Fruit fly (Drosophila melanogaster) whole organism, embryonic: ENCODE data around the gene Acp1.

Experiments used
- BtbVII ChIP-seq: fragments of 200-800 bp; sonication (Bioruptor generic); optimal IDR thresholded peaks from 3 replicates; lab custom pipeline; 2017; ENCODE audit warnings: missing biosample characterization, mild to moderate bottlenecking, missing genetic modification characterization
- CG10366 ChIP-seq: fragments of 200-800 bp; sonication (Bioruptor generic); IDR thresholded peaks from 2 replicates; pipeline ENCODE4 v1.3.6; 2022; ENCODE audit warnings: missing biosample characterization, missing genetic modification characterization
- CG10979 ChIP-seq: fragments of 200-800 bp; sonication (Bioruptor generic); optimal IDR thresholded peaks from 2 replicates; lab custom pipeline; 2018; ENCODE audit warnings: missing biosample characterization, mild to moderate bottlenecking, missing genetic modification characterization, moderate library complexity
- CG11456 ChIP-seq: fragments of 200-800 bp; sonication (Bioruptor generic); IDR thresholded peaks from 3 replicates; pipeline ENCODE4 v1.3.6; 2022; ENCODE audit warnings: missing biosample characterization, missing genetic modification characterization
- CG12219 ChIP-seq: fragments of 200-800 bp; sonication (Bioruptor generic); optimal IDR thresholded peaks from 3 replicates; lab custom pipeline; 2018; ENCODE audit warnings: missing biosample characterization, mild to moderate bottlenecking, missing genetic modification characterization
- CG13775 ChIP-seq: fragments of 200-800 bp; sonication (Bioruptor generic); optimal IDR thresholded peaks from 3 replicates; lab custom pipeline; 2017; ENCODE audit warnings: missing biosample characterization, mild to moderate bottlenecking, missing genetic modification characterization
- CG14014 ChIP-seq: fragments of 200-800 bp; sonication (Bioruptor generic); IDR thresholded peaks from 2 replicates; pipeline ENCODE4 v1.3.6; 2022; ENCODE audit warnings: missing biosample characterization, missing genetic modification characterization
- CG14441 ChIP-seq: fragments of 200-800 bp; sonication (Bioruptor generic); IDR thresholded peaks from 2 replicates; pipeline ENCODE4 v1.3.6; 2022; ENCODE audit warnings: missing biosample characterization, missing genetic modification characterization
- CG15011 ChIP-seq: fragments of 200-800 bp; sonication (Bioruptor generic); optimal IDR thresholded peaks from 3 replicates; lab custom pipeline; 2018; ENCODE audit warnings: missing biosample characterization, mild to moderate bottlenecking, missing genetic modification characterization
- CG15269 ChIP-seq: fragments of 200-800 bp; sonication (Bioruptor generic); optimal IDR thresholded peaks from 2 replicates; lab custom pipeline; 2018; ENCODE audit warnings: missing biosample characterization, mild to moderate bottlenecking, missing genetic modification characterization, moderate library complexity
- CG1792 ChIP-seq: fragments of 200-800 bp; sonication (Bioruptor generic); optimal IDR thresholded peaks from 2 replicates; lab custom pipeline; 2016; ENCODE audit warnings: missing biosample characterization, missing genetic modification characterization
- CG2116 ChIP-seq: fragments of 200-800 bp; sonication (Bioruptor generic); optimal IDR thresholded peaks from 3 replicates; lab custom pipeline; 2018; ENCODE audit warnings: missing biosample characterization, mild to moderate bottlenecking, missing genetic modification characterization
- CG2120 ChIP-seq: fragments of 200-800 bp; sonication (Bioruptor generic); optimal IDR thresholded peaks from 3 replicates; lab custom pipeline; 2016; ENCODE audit warnings: missing biosample characterization, missing genetic modification characterization
- CG2202 ChIP-seq: fragments of 200-800 bp; sonication (Bioruptor generic); optimal IDR thresholded peaks from 2 replicates; lab custom pipeline; 2018; ENCODE audit warnings: missing biosample characterization, mild to moderate bottlenecking, missing genetic modification characterization
- CG3726 ChIP-seq: fragments of 200-800 bp; sonication (Bioruptor generic); IDR thresholded peaks from 3 replicates; pipeline ENCODE4, ENCODE4 v1.3.6; 2022; ENCODE audit warnings: missing biosample characterization, missing genetic modification characterization
- CG3847 ChIP-seq: fragments of 200-800 bp; sonication (Bioruptor generic); IDR thresholded peaks from 2 replicates; pipeline ENCODE4 v1.3.6; 2022; ENCODE audit warnings: missing biosample characterization, missing genetic modification characterization
- CG43689 ChIP-seq: fragments of 200-800 bp; sonication (Bioruptor generic); IDR thresholded peaks from 2 replicates; pipeline ENCODE4 v1.3.6; 2022; ENCODE audit warnings: missing biosample characterization, missing genetic modification characterization
- CG6254 ChIP-seq: fragments of 200-800 bp; sonication (Bioruptor generic); optimal IDR thresholded peaks from 3 replicates; lab custom pipeline; 2017; ENCODE audit warnings: mild to moderate bottlenecking, missing biosample characterization, missing genetic modification reagents, missing genetic modification characterization
- CG6654 ChIP-seq: fragments of 200-800 bp; sonication (Bioruptor generic); optimal IDR thresholded peaks from 2 replicates; lab custom pipeline; 2017; ENCODE audit warnings: missing biosample characterization, mild to moderate bottlenecking, missing genetic modification characterization
- CG8359 ChIP-seq: fragments of 200-800 bp; sonication (Bioruptor generic); optimal IDR thresholded peaks from 2 replicates; lab custom pipeline; 2017; ENCODE audit warnings: missing biosample characterization, mild to moderate bottlenecking, missing genetic modification characterization, borderline replicate concordance
- E2f1 ChIP-seq: fragments of 200-800 bp; sonication (Bioruptor generic); IDR thresholded peaks from 2 replicates; pipeline ENCODE4 v1.3.6; 2022; ENCODE audit warnings: missing biosample characterization, missing genetic modification characterization
- Fer3 ChIP-seq: fragments of 200-800 bp; sonication (Bioruptor generic); optimal IDR thresholded peaks from 2 replicates; lab custom pipeline; 2018; ENCODE audit warnings: missing biosample characterization, mild to moderate bottlenecking, missing genetic modification characterization, moderate library complexity
- HLH3B ChIP-seq: fragments of 200-800 bp; sonication (Bioruptor generic); IDR thresholded peaks from 2 replicates; pipeline ENCODE4 v1.3.6; 2022; ENCODE audit warnings: missing biosample characterization, missing genetic modification characterization
- Hey ChIP-seq: fragments of 200-800 bp; sonication (Bioruptor generic); optimal IDR thresholded peaks from 3 replicates; lab custom pipeline; 2018; ENCODE audit warnings: missing biosample characterization, mild to moderate bottlenecking, missing genetic modification characterization
- HmgD ChIP-seq: fragments of 200-800 bp; sonication (Bioruptor generic); optimal IDR thresholded peaks from 3 replicates; lab custom pipeline; 2016; ENCODE audit warnings: missing biosample characterization, missing genetic modification characterization
- Hr78 ChIP-seq, 2 experiments: fragments of 200-800 bp in 1 of 2; fragments of >200 bp in 1 of 2; sonication (Bioruptor generic) in 1 of 2; optimal IDR thresholded peaks; 2 replicates each; lab custom pipeline; 2017 to 2019; ENCODE audit warnings: missing biosample characterization in 2 of 2, missing genetic modification characterization in 2 of 2, mild to moderate bottlenecking in 1 of 2, moderate library complexity in 1 of 2
- Lim3 ChIP-seq: fragments of 200-800 bp; sonication (Bioruptor generic); IDR thresholded peaks from 2 replicates; pipeline ENCODE4 v1.3.6; 2022; ENCODE audit warnings: missing biosample characterization, missing genetic modification characterization
- Mad ChIP-seq: fragments of 200-800 bp; sonication (Bioruptor generic); optimal IDR thresholded peaks from 2 replicates; lab custom pipeline; 2016; ENCODE audit warnings: missing biosample characterization, missing genetic modification characterization
- Xbp1 ChIP-seq: fragments of 200-800 bp; sonication (Bioruptor generic); optimal IDR thresholded peaks from 3 replicates; lab custom pipeline; 2016; ENCODE audit warnings: missing biosample characterization, mild to moderate bottlenecking, missing genetic modification characterization
- ato ChIP-seq: fragments of 200-800 bp; sonication (Bioruptor generic); IDR thresholded peaks from 2 replicates; pipeline ENCODE4 v1.3.6; 2022; ENCODE audit warnings: missing biosample characterization, missing genetic modification characterization; ENCODE audit not compliant: partially characterized antibody
- bowl ChIP-seq: fragments of 200-800 bp; sonication (Bioruptor generic); IDR thresholded peaks from 2 replicates; pipeline ENCODE4 v1.3.6; 2022; ENCODE audit warnings: missing biosample characterization, missing genetic modification characterization
- chif ChIP-seq, 2 experiments: fragments of 200-800 bp; sonication (Bioruptor generic); optimal IDR thresholded peaks; 3 replicates each; lab custom pipeline; 2016; ENCODE audit warnings: missing biosample characterization in 2 of 2, missing genetic modification characterization in 2 of 2
- dati ChIP-seq: fragments of 200-800 bp; sonication (Bioruptor generic); IDR thresholded peaks from 2 replicates; pipeline ENCODE4 v1.3.6; 2022; ENCODE audit warnings: missing biosample characterization, missing genetic modification characterization
- disco-r ChIP-seq: fragments of 200-800 bp; sonication (Bioruptor generic); optimal IDR thresholded peaks from 2 replicates; lab custom pipeline; 2016; ENCODE audit warnings: missing biosample characterization, missing genetic modification characterization
- eve ChIP-seq, 2 experiments: fragments of >200 bp; optimal IDR thresholded peaks; 2 replicates each; lab custom pipeline; 2017; ENCODE audit warnings: missing biosample characterization in 2 of 2, missing genetic modification characterization in 2 of 2
- exex ChIP-seq: fragments of 200-800 bp; sonication (Bioruptor generic); optimal IDR thresholded peaks from 4 replicates; lab custom pipeline; 2018; ENCODE audit warnings: missing biosample characterization, mild to moderate bottlenecking, missing genetic modification characterization, moderate library complexity
- ftz-f1 ChIP-seq: fragments of 200-800 bp; sonication (Bioruptor generic); optimal IDR thresholded peaks from 2 replicates; lab custom pipeline; 2016; ENCODE audit warnings: missing biosample characterization, missing genetic modification characterization
- h ChIP-seq: fragments of >200 bp; optimal IDR thresholded peaks from 2 replicates; lab custom pipeline; 2017
- hkb ChIP-seq, 2 experiments: fragments of 200-800 bp in 1 of 2; fragments of >200 bp in 1 of 2; sonication (Bioruptor generic) in 1 of 2; IDR thresholded peaks in 1 of 2; optimal IDR thresholded peaks in 1 of 2; 2 replicates each; pipeline versions ENCODE4 v1.3.6 to Lab custom; 2017 to 2022; ENCODE audit warnings: missing biosample characterization in 1 of 2, missing genetic modification characterization in 1 of 2
- hth ChIP-seq: fragments of >200 bp; optimal IDR thresholded peaks from 2 replicates; lab custom pipeline; 2017; ENCODE audit warnings: inconsistent platforms
- jing ChIP-seq: fragments of 200-800 bp; sonication (Bioruptor generic); optimal IDR thresholded peaks from 2 replicates; lab custom pipeline; 2018; ENCODE audit warnings: missing biosample characterization, mild to moderate bottlenecking, missing genetic modification characterization
- mld ChIP-seq: fragments of 200-800 bp; sonication (Bioruptor generic); IDR thresholded peaks from 3 replicates; pipeline ENCODE4 v1.3.6; 2022; ENCODE audit warnings: missing biosample characterization, missing genetic modification characterization; ENCODE audit not compliant: partially characterized antibody
- nerfin-1 ChIP-seq: fragments of 200-800 bp; sonication (Bioruptor generic); optimal IDR thresholded peaks from 3 replicates; lab custom pipeline; 2019; ENCODE audit warnings: missing biosample characterization, mild to moderate bottlenecking, missing genetic modification characterization, moderate library complexity
- pho ChIP-seq: fragments of 200-800 bp; sonication (Bioruptor generic); optimal IDR thresholded peaks from 2 replicates; lab custom pipeline; 2016; ENCODE audit warnings: missing biosample characterization, missing genetic modification characterization
- sna ChIP-seq: fragments of 200-800 bp; sonication (Bioruptor generic); IDR thresholded peaks from 2 replicates; pipeline ENCODE4 v1.3.6; 2022; ENCODE audit warnings: missing biosample characterization, missing genetic modification characterization; ENCODE audit not compliant: partially characterized antibody
- sqz ChIP-seq: fragments of 200-800 bp; sonication (Bioruptor generic); optimal IDR thresholded peaks from 3 replicates; lab custom pipeline; 2018; ENCODE audit warnings: missing biosample characterization, mild to moderate bottlenecking, missing genetic modification characterization
- tap ChIP-seq: fragments of 200-800 bp; optimal IDR thresholded peaks from 3 replicates; lab custom pipeline; 2019; ENCODE audit warnings: missing biosample characterization, mild to moderate bottlenecking, missing genetic modification characterization, moderate library complexity
- ttk ChIP-seq: fragments of 200-800 bp; sonication (Bioruptor generic); IDR thresholded peaks from 2 replicates; pipeline ENCODE4 v2.1.2; 2022; ENCODE audit warnings: missing biosample characterization, missing genetic modification characterization
- unc-4 ChIP-seq: fragments of 200-800 bp; sonication (Bioruptor generic); IDR thresholded peaks from 2 replicates; pipeline ENCODE4 v1.3.6; 2022; ENCODE audit warnings: missing biosample characterization, missing genetic modification characterization; ENCODE audit not compliant: partially characterized antibody
- vvl ChIP-seq: fragments of 200-800 bp; sonication (Bioruptor generic); IDR thresholded peaks from 2 replicates; pipeline ENCODE4 v1.3.6; 2022; ENCODE audit warnings: missing biosample characterization, missing genetic modification characterization
- zen2 ChIP-seq: fragments of 200-800 bp; sonication (Bioruptor generic); IDR thresholded peaks from 3 replicates; pipeline ENCODE4 v1.3.6; 2022; ENCODE audit warnings: missing biosample characterization, missing genetic modification characterization; ENCODE audit not compliant: partially characterized antibody

The Acp1 gene

DNA sequence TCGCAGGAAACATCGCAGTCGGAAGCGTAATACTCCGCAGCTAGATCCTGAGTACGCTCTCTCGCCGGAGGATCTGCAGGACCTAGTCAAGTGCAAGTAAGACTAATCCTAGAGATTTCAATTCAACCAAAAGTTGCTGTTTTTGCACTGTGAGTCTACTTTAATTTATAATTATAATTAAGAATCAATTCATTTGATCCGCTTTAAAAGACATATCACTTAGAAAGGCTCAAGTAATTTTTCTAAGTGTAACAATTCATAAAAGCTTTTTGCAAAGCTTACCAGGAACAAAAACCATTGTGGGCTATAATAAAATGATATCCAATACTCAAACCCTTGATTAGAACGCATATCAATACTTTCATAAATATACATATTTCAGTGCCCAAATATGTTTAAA is 15.5 kb upstream of the Acp1 start (continued):
- no peak for TF ChIP-seq Lim3 (GFP tag; lab: Robert Waterston, UW)
- no peak for TF ChIP-seq jing (GFP tag; lab: Kevin White, UChicago)
- TF ChIP-seq mld: no peak
- TF ChIP-seq Mad: no peak
- no peak for TF ChIP-seq CG10979
- TF ChIP-seq CG14441 (GFP tag; lab: Robert Waterston, UW): no peak
- TF ChIP-seq vvl (GFP tag; lab: Robert Waterston, UW): no peak
- TF ChIP-seq hth (lab: Kevin White, UChicago): no peak
- no peak for TF ChIP-seq Hr78 (GFP tag; optimal IDR thresholded peaks at IDR 0.05; lab: Kevin White, UChicago)
- TF ChIP-seq CG3726 (GFP tag; lab: Robert Waterston, UW): 0 out of 3 replicates have a peak, but pooled peaks have one; percentile 10
- no peak for TF ChIP-seq zen2 (GFP tag; lab: Robert Waterston, UW)
- no peak for TF ChIP-seq pho (GFP tag; lab: Kevin White, UChicago)
- TF ChIP-seq exex (tag; lab: Kevin White, UChicago): no peak
- TF ChIP-seq CG8359 (GFP tag; lab: Kevin White, UChicago): no peak
- TF ChIP-seq Xbp1 (GFP tag; lab: Kevin White, UChicago): peak; percentile 8
- peak; percentile 37; the same call in 1 of the 2 replicates for TF ChIP-seq CG14014 (GFP tag; lab: Robert Waterston, UW)
- TF ChIP-seq h: no peak
- TF ChIP-seq disco-r: no peak
- no peak for TF ChIP-seq unc-4 (GFP tag; lab: Robert Waterston, UW)
- TF ChIP-seq CG6654 (GFP tag; lab: Kevin White, UChicago): no peak
- TF ChIP-seq hkb (optimal IDR thresholded peaks at IDR 0.05; lab: Kevin White, UChicago): no peak
- no peak for TF ChIP-seq hkb (GFP tag; IDR thresholded peaks at IDR 0.05; lab: Robert Waterston, UW)
- no peak for TF ChIP-seq ttk (GFP tag; lab: Robert Waterston, UW)
- no peak for TF ChIP-seq CG13775 (GFP tag; lab: Kevin White, UChicago)
- TF ChIP-seq CG2120: peak; percentile 20
- no peak for TF ChIP-seq CG12219
- TF ChIP-seq Hey (tag; lab: Kevin White, UChicago): no peak
- peak; percentile 8 for TF ChIP-seq Fer3
- TF ChIP-seq HLH3B (GFP tag; lab: Robert Waterston, UW): no peak
- TF ChIP-seq eve (GFP tag; optimal IDR thresholded peaks at IDR 0.05; lab: Kevin White, UChicago): no peak
- TF ChIP-seq CG15269: peak; percentile 30
- no peak for TF ChIP-seq CG1792 (GFP tag; lab: Kevin White, UChicago)
- no peak for TF ChIP-seq ftz-f1 (GFP tag; lab: Kevin White, UChicago)
- no peak for TF ChIP-seq BtbVII (GFP tag; lab: Kevin White, UChicago)
- no peak for TF ChIP-seq HmgD
- no peak for TF ChIP-seq sna (GFP tag; lab: Robert Waterston, UW)
- TF ChIP-seq nerfin-1 (tag; lab: Kevin White, UChicago): no peak
- TF ChIP-seq ato (GFP tag; lab: Robert Waterston, UW): no peak
- peak; percentile 22; the same call in 1 of the 2 replicates for TF ChIP-seq E2f1 (GFP tag; lab: Robert Waterston, UW)
- no peak for TF ChIP-seq CG2116 (GFP tag; lab: Kevin White, UChicago)
- 0 out of 2 replicates have a peak, but pooled peaks have one; percentile 6 for TF ChIP-seq CG43689 (GFP tag; lab: Robert Waterston, UW)
- TF ChIP-seq bowl (GFP tag; lab: Robert Waterston, UW): no peak
- no peak for TF ChIP-seq chif (GFP tag; optimal IDR thresholded peaks at IDR 0.05; lab: Kevin White, UChicago)
- no peak for TF ChIP-seq CG11456 (GFP tag; lab: Robert Waterston, UW)
- no peak for TF ChIP-seq CG3847 (GFP tag; lab: Robert Waterston, UW)
- no peak for TF ChIP-seq CG6254
- TF ChIP-seq dati (GFP tag; lab: Robert Waterston, UW): no peak
- 0 out of 2 replicates have a peak, but pooled peaks have one; percentile 12 for TF ChIP-seq CG10366 (GFP tag; lab: Robert Waterston, UW)
- TF ChIP-seq tap: no peak
- TF ChIP-seq CG2202: no peak
- TF ChIP-seq sqz: no peak
- no peak for TF ChIP-seq CG15011
